Fruit fly (Drosophila melanogaster) ovary, adult (tissue): ENCODE measurements around the gene CG17738.

Experiments
- CG17801 ChIP-seq: fragments of 200-800 bp; optimal IDR thresholded peaks from 2 replicates; lab custom pipeline; 2019; ENCODE audit warnings: missing biosample characterization, mild to moderate bottlenecking, missing genetic modification characterization, moderate library complexity; ENCODE audit not compliant: partially characterized antibody

The CG17738 gene

dm6 chr3R:12311053-12311452, 40.4 kb downstream of the CG17738 start, which contains the start of gene CG4066:
CG4066 (plus strand) TSS chr3R:12311353.
- TF ChIP-seq CG17801 (GFP tag; lab: Kevin White, UChicago): no peak

dm6 chr3R:12314236-12314635, 43.5 kb downstream of the CG17738 start:
- no peak for TF ChIP-seq CG17801 (GFP tag; lab: Kevin White, UChicago)

- TF ChIP-seq CG17801 (GFP tag; lab: Kevin White, UChicago): no peak
Observed at dm6 chr3R:12315455-12315854, 44.8 kb downstream of the CG17738 start.

DNA sequence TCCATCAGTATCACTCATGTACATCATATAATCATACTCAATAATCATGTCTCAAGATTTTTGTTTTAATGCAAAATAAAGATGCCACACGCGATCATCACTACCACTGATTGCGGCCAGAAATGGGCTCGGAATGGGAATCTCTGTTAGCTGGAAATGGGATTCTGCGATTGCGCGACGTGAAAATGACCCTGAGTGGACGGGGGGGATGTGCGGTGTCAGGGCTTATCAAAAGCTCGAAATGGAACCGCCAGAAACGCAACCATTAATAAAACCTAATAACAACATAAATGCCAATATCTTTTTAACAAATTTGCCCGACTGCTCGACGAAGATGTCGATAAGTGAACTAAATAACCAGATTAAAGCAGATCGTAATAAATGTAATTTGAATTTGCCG, 45.7 kb downstream of the CG17738 start:
- TF ChIP-seq CG17801 (GFP tag; lab: Kevin White, UChicago): no peak

dm6 chr3R:12317325-12317724, 46.6 kb downstream of the CG17738 start:
- no peak for TF ChIP-seq CG17801 (GFP tag; lab: Kevin White, UChicago)
